Worm (Caenorhabditis elegans) whole organism, L2 larva: ENCODE results near the gene ccpp-6.

ENCODE experiments used
- ceh-82 ChIP-seq: fragments of 150-350 bp; optimal IDR thresholded peaks from 2 replicates; lab custom pipeline; 2014; ENCODE audit warnings: missing biosample characterization, missing genetic modification characterization
- dmd-4 ChIP-seq: sonication (generic microtip); optimal IDR thresholded peaks from 2 replicates; lab custom pipeline; 2017; ENCODE audit warnings: missing biosample characterization, missing genetic modification characterization
- elt-3 ChIP-seq: sonication (generic microtip); optimal IDR thresholded peaks from 2 replicates; lab custom pipeline; 2017; ENCODE audit warnings: missing biosample characterization, missing genetic modification characterization
- nhr-237 ChIP-seq: fragments of 150-350 bp; optimal IDR thresholded peaks from 2 replicates; lab custom pipeline; 2014; ENCODE audit warnings: missing biosample characterization, missing genetic modification characterization
- unc-55 ChIP-seq: fragments of 150-350 bp; sonication (generic microtip); optimal IDR thresholded peaks from 3 replicates; lab custom pipeline; 2014; ENCODE audit warnings: missing biosample characterization, missing genetic modification reagents, missing genetic modification characterization

ce11 chrII:5398779-5399178 is 11.7 kb upstream of the ccpp-6 start, which contains the start of gene fbxl-3:
- TF ChIP-seq unc-55 (GFP tag; lab: Kevin White, UChicago) (no peak), ceh-82 (tag; lab: Kevin White, UChicago) (no peak), elt-3 (tag; lab: Kevin White, UChicago) (no peak), dmd-4 (tag; lab: Kevin White, UChicago) (no peak), nhr-237 (tag; lab: Kevin White, UChicago) (no peak)
